Fruit fly (Drosophila melanogaster) S2 (cell line): ENCODE measurements around the gene Nepl17.

ENCODE experiments used
- CG8478 ChIP-seq: fragments of >200 bp; optimal IDR thresholded peaks from 2 replicates; lab custom pipeline; 2018
- CTCF ChIP-seq, 2 experiments: fragments of >200 bp; optimal IDR thresholded peaks; 2 replicates each; lab custom pipeline; 2018

Nepl17 gene

dm6 chr3R:28846877-28847529, 25.7 kb upstream of the Nepl17 start:
- TF ChIP-seq CTCF (optimal IDR thresholded peaks at IDR 0.05; lab: Kevin White, UChicago) (no peak), CG8478 (lab: Kevin White, UChicago) (no peak)

dm6 chr3R:28847547-28848316, 25.0 kb upstream of the Nepl17 start:
- no peak for TF ChIP-seq CTCF (optimal IDR thresholded peaks at IDR 0.05; lab: Kevin White, UChicago)
- no peak for TF ChIP-seq CG8478 (lab: Kevin White, UChicago)

- TF ChIP-seq CTCF (optimal IDR thresholded peaks at IDR 0.05; lab: Kevin White, UChicago) (no peak), CG8478 (lab: Kevin White, UChicago) (no peak)
Observed at dm6 chr3R:28848693-28849470, 23.8 kb upstream of the Nepl17 start.

- no peak for TF ChIP-seq CG8478 (lab: Kevin White, UChicago)
- no peak for TF ChIP-seq CTCF (optimal IDR thresholded peaks at IDR 0.05; lab: Kevin White, UChicago)
Observed at dm6 chr3R:28850662-28851257, 21.9 kb upstream of the Nepl17 start.

DNA sequence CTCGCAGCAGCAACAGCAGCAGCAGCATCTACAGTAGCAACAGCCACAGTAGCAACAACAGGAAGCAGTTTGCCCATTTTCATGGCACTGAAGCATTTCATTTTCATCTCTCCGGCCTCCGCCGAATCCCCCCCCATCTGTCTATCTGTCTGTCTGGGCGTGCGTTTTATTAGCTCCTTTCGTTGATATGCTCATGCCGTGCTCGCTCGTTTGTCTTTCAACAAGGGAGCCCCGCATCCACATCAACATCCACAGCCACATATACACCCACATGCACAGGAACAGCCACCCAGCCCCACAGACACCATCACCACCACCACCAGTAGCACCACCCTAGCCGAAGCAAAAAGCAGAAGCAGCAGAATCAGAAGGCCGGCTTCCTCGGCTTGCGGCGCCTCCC, 21.2 kb upstream of the Nepl17 start:
- TF ChIP-seq CTCF (optimal IDR thresholded peaks at IDR 0.05; lab: Kevin White, UChicago): no peak
- no peak for TF ChIP-seq CG8478 (lab: Kevin White, UChicago)

DNA sequence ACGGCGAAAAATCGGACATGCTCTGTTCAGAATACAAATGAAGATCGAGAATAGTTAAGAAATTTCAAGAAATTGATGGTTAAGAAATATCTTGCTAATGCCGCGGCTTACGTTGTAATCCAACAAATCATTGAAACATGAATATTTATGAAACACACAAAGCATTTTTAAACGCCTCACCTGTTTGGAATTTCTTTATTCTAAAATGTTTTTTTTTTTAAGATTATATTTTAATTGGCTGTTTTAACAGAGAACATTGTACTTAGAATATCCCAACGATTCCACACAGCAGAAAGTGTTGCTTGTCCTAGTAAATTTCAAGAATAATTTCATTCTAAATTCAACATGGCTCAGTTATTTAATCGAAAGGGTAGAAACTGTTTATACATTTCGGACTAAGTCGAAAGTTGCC, 20.7 kb upstream of the Nepl17 start:
- TF ChIP-seq CTCF (optimal IDR thresholded peaks at IDR 0.05; lab: Kevin White, UChicago) (no peak), CG8478 (lab: Kevin White, UChicago) (no peak)

DNA sequence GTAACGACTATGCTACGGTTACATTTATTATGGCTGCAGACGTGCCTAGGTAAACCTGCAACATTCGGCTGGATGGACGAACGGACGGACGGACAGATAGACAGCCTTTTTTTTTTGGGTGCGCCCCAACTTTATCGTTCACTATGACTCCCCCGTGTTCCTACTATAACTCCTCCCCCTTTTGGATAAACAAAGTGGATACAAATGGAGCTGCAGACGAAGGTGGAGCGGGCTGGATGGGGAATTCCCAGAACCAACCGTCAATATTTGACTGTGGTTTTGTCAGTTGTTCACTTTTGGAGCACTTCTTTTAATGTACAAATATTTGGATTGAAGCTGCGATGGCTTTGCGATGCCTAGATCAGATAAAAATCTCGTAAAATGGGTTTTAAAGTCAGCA, 16.6 kb upstream of the Nepl17 start:
- TF ChIP-seq CG8478 (lab: Kevin White, UChicago): no peak
- TF ChIP-seq CTCF (optimal IDR thresholded peaks at IDR 0.05; lab: Kevin White, UChicago): no peak

DNA sequence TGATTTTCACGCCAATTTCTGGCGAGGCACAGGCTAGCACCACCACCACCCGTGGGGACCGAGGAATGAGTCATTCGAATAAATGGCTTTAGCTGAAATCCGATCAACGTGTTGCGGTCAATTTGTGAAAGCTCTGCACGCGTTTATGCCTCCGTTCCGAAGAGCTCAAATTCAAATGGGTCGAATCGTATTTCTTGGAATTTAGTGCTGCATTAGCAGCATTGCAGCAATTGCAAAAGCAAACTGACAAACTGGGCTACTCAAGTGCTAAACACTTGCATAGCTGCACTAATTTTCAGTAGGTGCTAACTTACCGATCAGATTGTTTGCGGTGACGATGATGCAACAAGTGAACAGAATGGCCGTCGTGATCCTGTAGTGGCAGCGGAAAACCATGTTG, 15.9 kb upstream of the Nepl17 start:
- no peak for TF ChIP-seq CTCF (optimal IDR thresholded peaks at IDR 0.05; lab: Kevin White, UChicago)
- TF ChIP-seq CG8478 (lab: Kevin White, UChicago): no peak

- no peak for TF ChIP-seq CTCF (optimal IDR thresholded peaks at IDR 0.05; lab: Kevin White, UChicago)
- no peak for TF ChIP-seq CG8478 (lab: Kevin White, UChicago)
Observed at dm6 chr3R:28857287-28858024, 15.2 kb upstream of the Nepl17 start.

dm6 chr3R:28858241-28858647, 14.5 kb upstream of the Nepl17 start:
- TF ChIP-seq CTCF (optimal IDR thresholded peaks at IDR 0.05; lab: Kevin White, UChicago) (peak in 1 of 2 experiments; percentile 5), CG8478 (lab: Kevin White, UChicago) (no peak)

DNA sequence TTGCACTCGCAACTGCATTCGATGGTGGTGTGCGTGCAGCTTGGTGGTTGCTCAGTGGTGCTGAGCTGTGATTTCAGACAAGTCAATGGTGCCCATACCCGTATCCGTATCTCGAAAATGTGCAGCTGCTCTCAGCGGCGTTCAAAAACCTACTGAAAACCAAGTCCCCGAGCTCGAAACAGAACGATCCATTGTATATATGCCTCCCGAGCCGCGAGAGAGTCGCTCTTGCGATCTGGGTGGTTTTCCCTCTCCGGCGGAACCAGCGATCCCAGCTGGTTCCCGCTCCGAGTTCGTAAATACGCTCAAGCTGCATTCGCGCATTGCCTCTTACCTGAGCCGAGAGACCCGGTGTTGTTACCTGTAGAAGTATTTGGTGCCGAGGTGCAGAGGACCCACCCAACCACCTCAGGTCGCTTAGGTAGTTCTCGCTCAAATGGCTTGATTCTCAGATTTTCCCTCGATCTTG, 13.6 kb upstream of the Nepl17 start, which contains the start of gene Inx3:
Gene Inx3, minus strand, starts transcription at position 440 of the 469 bp plus-strand sequence.
- TF ChIP-seq CTCF (optimal IDR thresholded peaks at IDR 0.05; lab: Kevin White, UChicago) (no peak), CG8478 (lab: Kevin White, UChicago) (no peak)

DNA sequence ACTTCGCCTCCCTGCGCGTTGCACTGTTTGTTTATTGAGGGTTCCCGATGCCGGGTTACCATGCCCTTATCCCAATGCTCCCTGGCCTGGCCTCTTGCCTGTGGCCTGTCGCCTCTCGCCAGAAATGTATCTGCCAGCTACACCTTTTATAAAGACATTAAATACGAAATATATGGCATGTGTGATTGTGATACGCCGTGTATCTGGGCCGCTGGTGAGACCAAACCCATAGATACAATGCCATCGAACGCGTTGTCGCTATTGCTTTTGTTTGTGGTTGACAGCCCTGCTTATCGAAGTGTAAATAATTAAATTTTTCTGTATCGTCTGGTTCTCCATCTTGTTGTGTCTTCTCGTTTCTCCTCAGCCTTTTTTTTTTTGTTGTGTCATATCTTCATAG, 12.1 kb upstream of the Nepl17 start:
- no peak for TF ChIP-seq CG8478 (lab: Kevin White, UChicago)
- TF ChIP-seq CTCF (optimal IDR thresholded peaks at IDR 0.05; lab: Kevin White, UChicago): no peak

DNA sequence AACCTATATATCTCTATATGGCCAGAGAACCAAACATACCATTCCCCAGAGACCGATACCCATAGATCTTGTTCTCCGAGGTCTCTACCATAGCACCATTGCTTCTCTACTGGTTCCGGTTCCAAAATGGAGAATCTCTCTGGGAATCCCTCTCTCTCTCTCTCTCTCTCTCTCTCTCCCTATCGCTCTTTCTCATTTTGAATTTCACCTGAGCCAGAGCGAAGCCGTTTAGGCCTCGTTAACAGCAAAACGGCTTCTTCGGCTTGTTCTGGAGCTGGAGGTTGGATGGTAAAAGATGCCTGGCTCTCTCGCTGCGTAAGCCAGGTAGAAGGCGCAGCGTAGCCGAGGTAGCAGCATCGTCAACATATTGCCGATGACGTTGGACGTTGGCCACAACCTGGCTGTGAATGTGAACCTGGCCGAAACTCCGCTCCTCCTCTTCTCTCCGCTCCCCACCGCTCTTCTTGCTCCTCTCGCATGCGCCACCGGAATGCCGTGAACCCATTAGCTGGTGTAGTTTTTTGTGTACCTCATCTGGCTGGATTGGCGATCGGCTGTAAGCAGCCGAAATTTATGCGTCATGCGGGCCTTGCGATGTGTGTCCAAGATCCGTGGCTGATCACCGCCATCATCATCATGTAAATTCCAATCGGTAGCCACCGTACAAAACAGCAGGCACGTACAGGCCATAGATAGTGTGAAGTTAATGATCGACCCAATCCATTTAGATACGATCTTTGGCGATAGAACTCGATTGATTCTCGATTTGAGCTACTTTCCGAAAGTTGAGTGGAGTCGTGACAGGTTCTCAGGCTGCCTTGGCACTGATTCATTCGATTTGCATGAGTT, 11.2 kb upstream of the Nepl17 start:
- TF ChIP-seq CTCF (optimal IDR thresholded peaks at IDR 0.05; lab: Kevin White, UChicago) (no peak), CG8478 (lab: Kevin White, UChicago) (no peak)
